Fruit fly (Drosophila melanogaster) whole organism, adult: ENCODE results near the gene Shmt.
A peak's percentile ranks its signal among the peaks of the same experiment; 100 is the strongest.

Experiments used
- CG11617 ChIP-seq: fragments of 200-800 bp; sonication (Bioruptor generic); optimal IDR thresholded peaks from 2 replicates; lab custom pipeline; 2017; ENCODE audit warnings: mild to moderate bottlenecking, missing biosample characterization, missing genetic modification reagents, missing genetic modification characterization
- CG12768 ChIP-seq: fragments of 200-800 bp; sonication (Bioruptor generic); optimal IDR thresholded peaks from 2 replicates; lab custom pipeline; 2017; ENCODE audit warnings: missing biosample characterization, missing genetic modification characterization, mild to moderate bottlenecking, moderate library complexity, missing genetic modification reagents
- CG14711 ChIP-seq: fragments of 200-800 bp; sonication (Bioruptor generic); optimal IDR thresholded peaks from 2 replicates; lab custom pipeline; 2018; ENCODE audit warnings: missing biosample characterization, mild to moderate bottlenecking, missing genetic modification characterization, moderate library complexity
- CG1620 ChIP-seq: fragments of 200-800 bp; sonication (Bioruptor generic); optimal IDR thresholded peaks from 2 replicates; lab custom pipeline; 2016; ENCODE audit warnings: missing biosample characterization, missing genetic modification characterization
- CG33017 ChIP-seq: fragments of 200-800 bp; sonication (Bioruptor generic); optimal IDR thresholded peaks from 2 replicates; lab custom pipeline; 2018; ENCODE audit warnings: missing biosample characterization, mild to moderate bottlenecking, missing genetic modification characterization, moderate library complexity
- CG5204 ChIP-seq: fragments of 200-800 bp; sonication (Bioruptor generic); optimal IDR thresholded peaks from 2 replicates; lab custom pipeline; 2016; ENCODE audit warnings: missing biosample characterization, missing genetic modification characterization
- CG7045 ChIP-seq: fragments of 200-800 bp; sonication (Bioruptor generic); optimal IDR thresholded peaks from 2 replicates; lab custom pipeline; 2017; ENCODE audit warnings: missing biosample characterization, mild to moderate bottlenecking, missing genetic modification characterization
- CG7101 ChIP-seq: fragments of 200-800 bp; sonication (Bioruptor generic); optimal IDR thresholded peaks from 2 replicates; lab custom pipeline; 2018; ENCODE audit warnings: missing biosample characterization, mild to moderate bottlenecking, missing genetic modification characterization, moderate library complexity
- Clk ChIP-seq: fragments of 200-800 bp; sonication (Bioruptor generic); optimal IDR thresholded peaks from 2 replicates; lab custom pipeline; 2017; ENCODE audit warnings: missing biosample characterization, missing genetic modification characterization
- Crg-1 ChIP-seq: fragments of 200-800 bp; sonication (Bioruptor generic); optimal IDR thresholded peaks from 2 replicates; lab custom pipeline; 2016; ENCODE audit warnings: missing biosample characterization, missing genetic modification characterization
- Hr96 ChIP-seq: fragments of 200-800 bp; sonication (Bioruptor generic); optimal IDR thresholded peaks from 2 replicates; lab custom pipeline; 2016; ENCODE audit warnings: missing biosample characterization, missing genetic modification characterization
- Mnt ChIP-seq: fragments of 200-800 bp; sonication (Bioruptor generic); optimal IDR thresholded peaks from 2 replicates; lab custom pipeline; 2016; ENCODE audit warnings: missing biosample characterization, mild to moderate bottlenecking, missing genetic modification characterization
- bab1 ChIP-seq: fragments of 200-800 bp; sonication (Bioruptor generic); optimal IDR thresholded peaks from 3 replicates; lab custom pipeline; 2019; ENCODE audit warnings: missing biosample characterization, mild to moderate bottlenecking, missing genetic modification characterization, moderate library complexity
- cic ChIP-seq: fragments of 200-800 bp; sonication (Bioruptor generic); optimal IDR thresholded peaks from 2 replicates; lab custom pipeline; 2017; ENCODE audit warnings: missing biosample characterization, mild to moderate bottlenecking, missing genetic modification characterization, moderate library complexity
- cnc ChIP-seq, 2 experiments: fragments of >200 bp; optimal IDR thresholded peaks; 2 replicates each; lab custom pipeline; 2017
- kay ChIP-seq: fragments of 200-800 bp; sonication (Bioruptor generic); peaks from one replicate; lab custom pipeline; 2016; ENCODE audit warnings: missing biosample characterization, missing genetic modification characterization, borderline replicate concordance
- ovo ChIP-seq: fragments of 200-800 bp; sonication (Bioruptor generic); optimal IDR thresholded peaks from 2 replicates; lab custom pipeline; 2016; ENCODE audit warnings: missing biosample characterization, missing genetic modification characterization
- pad ChIP-seq: fragments of 200-800 bp; sonication (Bioruptor generic); optimal IDR thresholded peaks from 3 replicates; lab custom pipeline; 2017; ENCODE audit warnings: missing biosample characterization, missing genetic modification characterization, mild to moderate bottlenecking, moderate library complexity, missing genetic modification reagents
- tj ChIP-seq: fragments of 200-800 bp; sonication (Bioruptor generic); optimal IDR thresholded peaks from 3 replicates; lab custom pipeline; 2017; ENCODE audit warnings: missing biosample characterization, mild to moderate bottlenecking, missing genetic modification characterization, moderate library complexity
- toe ChIP-seq: fragments of 200-800 bp; sonication (Bioruptor generic); optimal IDR thresholded peaks from 2 replicates; lab custom pipeline; 2016; ENCODE audit warnings: missing biosample characterization, missing genetic modification characterization

Gene Shmt

dm6 chrX:5932345-5932995, 15.9 kb upstream of the Shmt start:
- TF ChIP-seq cic (GFP tag; lab: Kevin White, UChicago) (no peak), bab1 (GFP tag; lab: Kevin White, UChicago) (peak; percentile 96), CG5204 (GFP tag; lab: Kevin White, UChicago) (no peak), cnc (optimal IDR thresholded peaks at IDR 0.05; lab: Kevin White, UChicago) (no peak), Hr96 (GFP tag; lab: Kevin White, UChicago) (peak; percentile 27), CG33017 (no peak), Crg-1 (GFP tag; lab: Kevin White, UChicago) (peak; percentile 21), CG7045 (GFP tag; lab: Kevin White, UChicago) (no peak), toe (GFP tag; lab: Kevin White, UChicago) (no peak), Clk (GFP tag; lab: Kevin White, UChicago) (no peak), pad (GFP tag; lab: Kevin White, UChicago) (peak; percentile 63), ovo (peak; percentile 13), CG12768 (GFP tag; lab: Kevin White, UChicago) (no peak), tj (peak; percentile 69), kay (GFP tag; lab: Kevin White, UChicago) (no peak), CG7101 (tag; lab: Kevin White, UChicago) (peak; percentile 70), Mnt (no peak), CG14711 (peak; percentile 69), CG11617 (GFP tag; lab: Kevin White, UChicago) (no peak), CG1620 (GFP tag; lab: Kevin White, UChicago) (peak; percentile 79)

- TF ChIP-seq CG12768 (GFP tag; lab: Kevin White, UChicago) (no peak), bab1 (GFP tag; lab: Kevin White, UChicago) (peak; percentile 73), CG33017 (no peak), tj (peak; percentile 1), toe (GFP tag; lab: Kevin White, UChicago) (no peak), cnc (optimal IDR thresholded peaks at IDR 0.05; lab: Kevin White, UChicago) (no peak), CG14711 (peak; percentile 4)
Measured at dm6 chrX:5926718-5927117, 10.1 kb upstream of the Shmt start.

- no peak for TF ChIP-seq cnc (optimal IDR thresholded peaks at IDR 0.05; lab: Kevin White, UChicago)
- TF ChIP-seq bab1 (GFP tag; lab: Kevin White, UChicago), result peak; percentile 78
- peak; percentile 59 for TF ChIP-seq CG14711
- no peak for TF ChIP-seq CG5204 (GFP tag; lab: Kevin White, UChicago)
Measured at dm6 chrX:5925793-5926418, 9.3 kb upstream of the Shmt start.

- TF ChIP-seq bab1 (GFP tag; lab: Kevin White, UChicago) (no peak), CG7101 (tag; lab: Kevin White, UChicago) (no peak), CG12768 (GFP tag; lab: Kevin White, UChicago) (no peak), Clk (GFP tag; lab: Kevin White, UChicago) (no peak), kay (GFP tag; lab: Kevin White, UChicago) (no peak), Mnt (no peak), toe (GFP tag; lab: Kevin White, UChicago) (no peak), pad (GFP tag; lab: Kevin White, UChicago) (no peak)
Measured at dm6 chrX:5924378-5924777, 7.8 kb upstream of the Shmt start.

dm6 chrX:5923124-5923523, 6.5 kb upstream of the Shmt start:
- TF ChIP-seq CG33017, result no peak
- TF ChIP-seq Mnt, result no peak
- TF ChIP-seq kay (GFP tag; lab: Kevin White, UChicago), result no peak
- TF ChIP-seq Hr96 (GFP tag; lab: Kevin White, UChicago), result no peak
- no peak for TF ChIP-seq cnc (optimal IDR thresholded peaks at IDR 0.05; lab: Kevin White, UChicago)
- TF ChIP-seq toe (GFP tag; lab: Kevin White, UChicago), result no peak
- no peak for TF ChIP-seq CG7045 (GFP tag; lab: Kevin White, UChicago)
- TF ChIP-seq bab1 (GFP tag; lab: Kevin White, UChicago), result no peak
- no peak for TF ChIP-seq Crg-1 (GFP tag; lab: Kevin White, UChicago)

DNA sequence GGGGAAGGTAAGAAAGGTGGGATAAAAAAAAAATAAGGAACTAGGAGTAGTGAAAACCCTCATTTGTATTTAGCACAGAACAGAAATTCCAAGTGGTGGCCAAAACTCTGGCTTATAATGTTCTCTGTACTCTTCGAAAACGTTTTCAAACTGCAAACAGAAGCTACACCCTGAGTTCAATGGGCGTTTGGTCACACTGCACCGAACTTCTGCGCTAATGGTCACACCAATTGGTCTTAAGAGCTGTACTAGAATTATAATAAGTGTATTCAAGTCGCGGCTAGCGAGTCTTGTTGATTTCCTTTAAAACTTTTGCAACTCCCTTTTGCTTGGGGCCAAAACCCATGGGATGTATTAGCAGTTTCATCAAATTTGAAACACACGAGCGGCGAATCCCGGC, 5.5 kb upstream of the Shmt start:
- TF ChIP-seq toe (GFP tag; lab: Kevin White, UChicago), result no peak
- TF ChIP-seq CG1620 (GFP tag; lab: Kevin White, UChicago), result no peak
- TF ChIP-seq Clk (GFP tag; lab: Kevin White, UChicago), result no peak
- TF ChIP-seq CG7045 (GFP tag; lab: Kevin White, UChicago), result no peak
- no peak for TF ChIP-seq CG14711
- no peak for TF ChIP-seq CG7101 (tag; lab: Kevin White, UChicago)
- TF ChIP-seq ovo, result no peak
- TF ChIP-seq bab1 (GFP tag; lab: Kevin White, UChicago), result no peak
- no peak for TF ChIP-seq CG33017
- no peak for TF ChIP-seq tj
- TF ChIP-seq CG5204 (GFP tag; lab: Kevin White, UChicago), result no peak
- no peak for TF ChIP-seq cnc (optimal IDR thresholded peaks at IDR 0.05; lab: Kevin White, UChicago)
- no peak for TF ChIP-seq CG11617 (GFP tag; lab: Kevin White, UChicago)
- TF ChIP-seq Mnt, result no peak
- TF ChIP-seq cic (GFP tag; lab: Kevin White, UChicago), result no peak
